Worm (Caenorhabditis elegans) whole organism, L3 larva: Measurements from ENCODE around the gene C28C12.12.

ENCODE experiments used
- ceh-82 ChIP-seq: fragments of 150-350 bp; optimal IDR thresholded peaks from 2 replicates; lab custom pipeline; 2014; ENCODE audit warnings: missing biosample characterization, missing genetic modification characterization
- elt-1 ChIP-seq: fragments of 150-350 bp; optimal IDR thresholded peaks from 2 replicates; lab custom pipeline; 2014; ENCODE audit warnings: missing biosample characterization, missing genetic modification characterization
- fkh-2 ChIP-seq: fragments of 150-350 bp; optimal IDR thresholded peaks from 2 replicates; lab custom pipeline; 2014; ENCODE audit warnings: missing biosample characterization, missing genetic modification reagents, missing genetic modification characterization
- hmg-11 ChIP-seq: sonication (generic microtip); optimal IDR thresholded peaks from 2 replicates; lab custom pipeline; 2016; ENCODE audit warnings: missing genetic modification characterization, missing compliant biosample characterization
- nhr-237 ChIP-seq: fragments of 150-350 bp; optimal IDR thresholded peaks from 2 replicates; lab custom pipeline; 2014; ENCODE audit warnings: missing biosample characterization, missing genetic modification characterization
- sea-2 ChIP-seq: fragments of 150-350 bp; sonication (generic microtip); optimal IDR thresholded peaks from 4 replicates; lab custom pipeline; 2014; ENCODE audit warnings: missing biosample characterization, missing genetic modification reagents, missing genetic modification characterization
- snpc-4 ChIP-seq: fragments of 150-350 bp; optimal IDR thresholded peaks from 2 replicates; lab custom pipeline; 2014; ENCODE audit warnings: missing biosample characterization, missing genetic modification characterization
- unc-62 ChIP-seq: fragments of 150-350 bp; sonication (generic microtip); optimal IDR thresholded peaks from 4 replicates; lab custom pipeline; 2014; ENCODE audit warnings: missing biosample characterization, missing genetic modification reagents, missing genetic modification characterization

DNA sequence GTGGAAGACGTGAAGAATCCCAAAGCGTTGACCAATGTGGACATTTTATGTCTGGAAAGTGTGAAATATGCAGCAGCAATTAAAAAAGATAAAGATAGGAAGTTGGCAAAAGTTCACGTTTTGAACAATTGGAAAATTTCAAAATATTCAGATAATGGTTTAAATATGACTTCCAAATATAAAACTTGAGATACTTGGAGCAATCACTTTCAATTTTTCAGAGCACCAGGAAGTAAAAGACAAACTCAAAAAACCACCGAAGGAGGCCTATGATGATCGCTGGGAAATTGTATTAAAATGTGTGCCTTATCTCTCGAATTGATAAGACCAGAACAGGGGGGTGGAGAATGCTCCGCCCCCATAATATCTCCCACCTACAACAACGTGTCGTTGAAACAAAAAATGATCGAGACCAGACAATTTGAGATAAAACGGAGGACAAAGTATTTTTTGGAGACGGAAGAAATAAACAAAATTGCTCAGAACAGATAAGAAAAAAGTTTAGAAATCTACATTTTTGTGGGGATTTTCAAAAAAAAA is 44.4 kb downstream of the C28C12.12 start, which contains the start of gene eppl-1:
- no peak for TF ChIP-seq fkh-2 (tag; lab: Kevin White, UChicago)
- no peak for TF ChIP-seq nhr-237
- TF ChIP-seq hmg-11 = no peak
- TF ChIP-seq unc-62 (GFP tag; lab: Kevin White, UChicago) = no peak
- TF ChIP-seq sea-2 (GFP tag; lab: Kevin White, UChicago) = no peak
- TF ChIP-seq elt-1 (tag; lab: Kevin White, UChicago) = no peak
- TF ChIP-seq ceh-82 (tag; lab: Kevin White, UChicago) = no peak
- TF ChIP-seq snpc-4 (tag; lab: Kevin White, UChicago) = no peak
